Fruit fly (Drosophila melanogaster) whole organism, prepupa: ENCODE results near the gene CG32259.

ENCODE experiments used
- CG15336 ChIP-seq: fragments of 200-800 bp; sonication (Bioruptor generic); IDR thresholded peaks from 2 replicates; pipeline ENCODE4 v1.3.6; 2022; ENCODE audit warnings: missing biosample characterization, missing genetic modification characterization
- Eip75B ChIP-seq: fragments of 200-800 bp; sonication (Bioruptor generic); optimal IDR thresholded peaks from 3 replicates; lab custom pipeline; 2016; ENCODE audit warnings: missing biosample characterization, missing genetic modification characterization
- Hr39 ChIP-seq: fragments of 200-800 bp; sonication (Bioruptor generic); optimal IDR thresholded peaks from 2 replicates; lab custom pipeline; 2016; ENCODE audit warnings: missing biosample characterization, missing genetic modification characterization
- acj6 ChIP-seq: fragments of 200-800 bp; sonication (Bioruptor generic); optimal IDR thresholded peaks from 3 replicates; lab custom pipeline; 2016; ENCODE audit warnings: missing biosample characterization, missing genetic modification characterization
- fd59A ChIP-seq: fragments of 200-800 bp; sonication (Bioruptor generic); optimal IDR thresholded peaks from 2 replicates; lab custom pipeline; 2017; ENCODE audit warnings: missing biosample characterization, mild to moderate bottlenecking, missing genetic modification characterization, missing genetic modification reagents

dm6 chr3L:4103258-4104247, 34.4 kb downstream of the CG32259 start, which contains the start of gene Fit1:
- TF ChIP-seq acj6 (GFP tag; lab: Kevin White, UChicago) = no peak
- TF ChIP-seq CG15336 (GFP tag; lab: Robert Waterston, UW) = no peak
- no peak for TF ChIP-seq fd59A (GFP tag; lab: Kevin White, UChicago)
- TF ChIP-seq Hr39 = no peak
- TF ChIP-seq Eip75B (GFP tag; lab: Kevin White, UChicago) = no peak
